Worm (Caenorhabditis elegans) whole organism, L1 larva: ENCODE data around the gene C14C10.10.

ENCODE experiments used
- ama-1 ChIP-seq: fragments of 150-350 bp; optimal IDR thresholded peaks from 2 replicates; lab custom pipeline; 2014
- fos-1 ChIP-seq: fragments of 150-350 bp; optimal IDR thresholded peaks from 2 replicates; lab custom pipeline; 2014; ENCODE audit warnings: missing biosample characterization, missing genetic modification characterization
- isw-1 ChIP-seq: fragments of 200-800 bp; sonication (Bioruptor generic); IDR thresholded peaks from 2 replicates; pipeline ENCODE4 v1.3.6; 2022; ENCODE audit warnings: missing genetic modification characterization, missing compliant biosample characterization
- lin-15B ChIP-seq: fragments of 150-350 bp; sonication (generic microtip); optimal IDR thresholded peaks from 3 replicates; lab custom pipeline; 2014; ENCODE audit warnings: missing biosample characterization, missing genetic modification characterization
- mdl-1 ChIP-seq, 2 experiments: fragments of 150-350 bp; optimal IDR thresholded peaks; 2 replicates each; lab custom pipeline; 2014 to 2017; ENCODE audit warnings: missing biosample characterization in 2 of 2, missing genetic modification characterization in 2 of 2, inconsistent platforms in 1 of 2
- nhr-76 ChIP-seq: sonication (generic microtip); optimal IDR thresholded peaks from 2 replicates; lab custom pipeline; 2017; ENCODE audit warnings: missing biosample characterization, missing genetic modification characterization
- nhr-85 ChIP-seq: sonication (generic microtip); peaks from one replicate; lab custom pipeline; 2016; ENCODE audit warnings: missing genetic modification characterization, inconsistent platforms, missing compliant biosample characterization
- ztf-11 ChIP-seq, 2 experiments: sonication (generic microtip); optimal IDR thresholded peaks; 2 replicates each; lab custom pipeline; 2016 to 2017; ENCODE audit warnings: missing genetic modification characterization in 2 of 2, missing biosample characterization in 1 of 2, missing compliant biosample characterization in 1 of 2

DNA sequence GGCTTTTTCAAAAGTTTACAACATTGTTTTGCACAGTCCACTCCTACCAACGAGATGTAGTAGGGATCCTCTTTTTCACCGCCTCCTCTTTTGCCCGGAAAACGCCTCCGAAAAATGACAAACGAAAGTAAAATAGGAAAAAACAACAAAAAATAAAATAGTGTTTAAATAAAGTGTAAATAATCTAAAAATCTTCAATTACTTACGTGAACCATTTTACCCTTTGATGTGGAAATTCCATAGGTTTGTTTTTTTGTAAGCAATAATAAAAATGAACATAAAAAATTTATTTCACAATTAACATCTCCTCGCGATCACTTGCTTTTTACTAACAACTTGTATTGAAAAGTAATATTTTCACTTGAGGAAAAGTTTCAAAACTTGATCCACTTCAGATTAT, 10.9 kb downstream of the C14C10.10 start, which contains the start of gene C14C10.1:
- no peak for TF ChIP-seq isw-1 (GFP tag; lab: Robert Waterston, UW)
- no peak for TF ChIP-seq lin-15B (tag; lab: Kevin White, UChicago)
- TF ChIP-seq ama-1, result no peak
- no peak for TF ChIP-seq fos-1 (tag; lab: Kevin White, UChicago)
- no peak for TF ChIP-seq mdl-1 (tag; optimal IDR thresholded peaks at IDR 0.05; lab: Kevin White, UChicago)
- TF ChIP-seq ztf-11 (tag; optimal IDR thresholded peaks at IDR 0.05; lab: Kevin White, UChicago), result no peak
- TF ChIP-seq nhr-85, result no peak
- TF ChIP-seq nhr-76, result no peak
